Worm (Caenorhabditis elegans) whole organism, early embryonic: Measurements from ENCODE around the gene fbxa-138.

Experiments
- B0310.2 ChIP-seq: sonication (generic microtip); optimal IDR thresholded peaks from 2 replicates; lab custom pipeline; 2016; ENCODE audit warnings: mild to moderate bottlenecking, missing genetic modification characterization, missing compliant biosample characterization
- aly-1 ChIP-seq: sonication (generic microtip); optimal IDR thresholded peaks from 2 replicates; lab custom pipeline; 2016; ENCODE audit warnings: missing genetic modification characterization, missing compliant biosample characterization
- ama-1 ChIP-seq: fragments of 150-350 bp; optimal IDR thresholded peaks from 2 replicates; lab custom pipeline; 2014
- flt-1 ChIP-seq: fragments of 200-800 bp; sonication (Bioruptor generic); IDR thresholded peaks from 2 replicates; pipeline ENCODE4 v1.3.6; 2022; ENCODE audit warnings: missing genetic modification characterization, missing compliant biosample characterization
- hmbx-1 ChIP-seq: sonication (generic microtip); optimal IDR thresholded peaks from 2 replicates; lab custom pipeline; 2016; ENCODE audit warnings: mild to moderate bottlenecking, missing genetic modification characterization, missing compliant biosample characterization
- hmg-4 ChIP-seq: fragments of 200-800 bp; sonication (Bioruptor generic); optimal IDR thresholded peaks from 2 replicates; lab custom pipeline; 2018; ENCODE audit warnings: mild to moderate bottlenecking, missing genetic modification characterization, missing compliant biosample characterization
- hnd-1 ChIP-seq: sonication (generic microtip); optimal IDR thresholded peaks from 2 replicates; lab custom pipeline; 2016; ENCODE audit warnings: missing genetic modification characterization, missing compliant biosample characterization
- scrt-1 ChIP-seq: fragments of 200-800 bp; sonication (Bioruptor generic); IDR thresholded peaks from 2 replicates; pipeline ENCODE4 v1.3.6; 2022; ENCODE audit warnings: missing genetic modification characterization, missing compliant biosample characterization
- tbx-37 ChIP-seq: fragments of 200-800 bp; sonication (Bioruptor generic); conservative IDR thresholded peaks from 2 replicates; pipeline ENCODE4 v1.3.6; 2022; ENCODE audit warnings: missing genetic modification reagents, missing genetic modification characterization, missing compliant biosample characterization
- tra-4 ChIP-seq: sonication (generic microtip); optimal IDR thresholded peaks from 2 replicates; lab custom pipeline; 2017; ENCODE audit warnings: missing genetic modification characterization, missing compliant biosample characterization

- TF ChIP-seq hmg-4 (no peak), aly-1 (no peak), ama-1 (lab: Kevin White, UChicago) (no peak), flt-1 (GFP tag; lab: Robert Waterston, UW) (no peak), tra-4 (tag; lab: Kevin White, UChicago) (no peak), tbx-37 (GFP tag; lab: Robert Waterston, UW) (no peak), B0310.2 (tag; lab: Kevin White, UChicago) (no peak), hnd-1 (tag; lab: Kevin White, UChicago) (no peak), scrt-1 (GFP tag; lab: Robert Waterston, UW) (no peak), hmbx-1 (tag; lab: Kevin White, UChicago) (no peak)
Observed at ce11 chrIII:1399670-1400069, 15.6 kb upstream of the fbxa-138 start, which contains the start of gene pals-16.
